Worm (Caenorhabditis elegans): ENCODE data around the gene R08C7.11.

Gene R08C7.11

DNA sequence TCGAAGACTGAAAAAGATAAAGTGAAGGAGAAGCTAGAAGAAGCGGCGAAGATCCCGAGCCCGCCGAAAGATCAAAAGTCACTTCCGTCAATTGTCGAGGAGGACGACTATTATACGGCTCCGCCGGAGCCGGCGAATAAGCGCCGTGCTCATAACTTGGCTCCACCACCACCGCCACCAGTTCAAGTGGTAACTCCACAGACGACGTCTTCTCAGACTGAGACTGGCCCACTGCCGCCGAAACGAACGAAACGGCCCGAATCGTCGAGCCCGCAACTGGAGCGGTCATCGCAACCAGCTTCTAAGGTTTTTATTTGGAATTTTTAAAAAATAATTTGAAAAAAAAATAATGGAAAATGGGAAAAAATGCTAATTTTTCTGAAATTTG lies 42.8 kb downstream of the R08C7.11 start:
- TF ChIP-seq ceh-14 (tag; optimal IDR thresholded peaks at IDR 0.05) = no peak
- no peak for TF ChIP-seq K09A11.1 (tag; optimal IDR thresholded peaks at IDR 0.05; ENCODE audit: insufficient read depth)
- TF ChIP-seq syd-9 (tag; optimal IDR thresholded peaks at IDR 0.05) = no peak
- no peak for TF ChIP-seq unc-86 (tag; optimal IDR thresholded peaks at IDR 0.05)

DNA sequence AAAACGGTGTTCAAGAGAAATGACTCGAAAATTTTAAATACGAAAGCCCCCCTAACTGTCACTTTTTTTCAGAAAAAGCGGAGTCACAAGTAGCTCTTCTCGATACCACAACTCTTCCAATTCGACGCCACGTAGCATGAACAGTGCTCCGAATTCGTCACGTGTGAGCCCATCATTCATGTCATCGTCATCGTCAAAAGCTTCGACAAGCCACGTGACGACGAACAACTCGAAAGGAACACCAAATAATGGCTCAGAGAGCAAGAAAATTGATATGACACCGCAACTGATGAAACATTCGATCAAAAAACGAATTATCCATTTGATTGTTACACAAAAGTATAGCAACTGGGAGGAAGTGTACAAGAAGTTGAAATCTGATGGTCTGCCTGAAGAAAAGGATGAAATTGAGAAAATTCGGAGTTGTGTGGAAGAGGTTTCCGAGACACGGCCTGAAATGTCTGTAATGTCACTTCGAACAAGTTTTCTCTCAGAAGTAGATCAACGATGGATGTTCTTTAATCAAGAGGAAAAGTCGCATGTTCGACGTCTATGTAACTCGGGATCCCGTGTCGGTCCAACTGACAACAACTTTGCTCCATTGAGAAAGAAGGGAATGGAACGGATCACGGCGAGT lies 43.3 kb downstream of the R08C7.11 start:
- TF ChIP-seq lim-6 (tag; optimal IDR thresholded peaks at IDR 0.05) (no peak), ref-2 (tag; optimal IDR thresholded peaks at IDR 0.05) (peak; percentile 0), ama-1 (optimal IDR thresholded peaks at IDR 0.05) (no peak)

ce11 chrIV:4410526-4410925 lies 44.2 kb downstream of the R08C7.11 start:
- TF ChIP-seq ceh-18 (tag; optimal IDR thresholded peaks at IDR 0.05) (no peak), pha-4 (tag; optimal IDR thresholded peaks at IDR 0.05) (no peak)

DNA sequence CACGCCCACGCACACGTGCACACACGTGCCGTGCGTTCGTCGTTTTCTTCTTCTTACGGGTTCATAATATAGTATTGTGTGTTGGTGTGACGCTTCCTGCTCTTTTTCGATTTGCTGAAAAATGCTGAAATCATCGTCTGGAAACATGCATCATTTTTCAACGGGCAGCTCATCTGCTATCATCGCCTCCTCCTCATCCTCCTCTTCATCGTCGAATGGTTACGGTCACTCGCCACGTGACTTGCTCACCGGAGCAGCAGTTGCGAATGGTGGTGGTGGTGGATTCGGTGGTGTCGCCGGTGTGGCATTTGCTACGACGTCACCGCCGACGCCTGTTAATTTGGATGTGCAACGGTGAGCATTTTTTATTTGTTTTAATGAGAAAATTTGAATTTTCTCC lies 46.0 kb downstream of the R08C7.11 start:
- TF ChIP-seq syd-9 (tag; optimal IDR thresholded peaks at IDR 0.05) (no peak), ceh-34 (tag; optimal IDR thresholded peaks at IDR 0.05) (no peak), hlh-30 (tag; optimal IDR thresholded peaks at IDR 0.05; ENCODE audit: insufficient read depth) (peak; percentile 45)

ce11 chrIV:4407055-4407461 lies 47.7 kb downstream of the R08C7.11 start:
- TF ChIP-seq ceh-9 (tag; optimal IDR thresholded peaks at IDR 0.05) (no peak), lin-11 (tag; optimal IDR thresholded peaks at IDR 0.05) (no peak), ceh-22 (tag; optimal IDR thresholded peaks at IDR 0.05) (no peak), hlh-15 (tag; optimal IDR thresholded peaks at IDR 0.05) (no peak), ceh-48 (tag; optimal IDR thresholded peaks at IDR 0.05) (no peak), dve-1 (tag; optimal IDR thresholded peaks at IDR 0.05) (peak; percentile 7), fkh-6 (tag; optimal IDR thresholded peaks at IDR 0.05) (no peak), hlh-30 (tag; optimal IDR thresholded peaks at IDR 0.05; ENCODE audit: insufficient read depth) (no peak), rnt-1 (tag; optimal IDR thresholded peaks at IDR 0.05) (no peak), odd-2 (tag; optimal IDR thresholded peaks at IDR 0.05) (no peak), ceh-18 (tag; optimal IDR thresholded peaks at IDR 0.05) (peak; percentile 65), fax-1 (tag; optimal IDR thresholded peaks at IDR 0.05) (no peak), ceh-45 (GFP tag; IDR thresholded peaks at IDR 0.05) (no peak), tbx-7 (tag; optimal IDR thresholded peaks at IDR 0.05) (no peak), ceh-14 (tag; optimal IDR thresholded peaks at IDR 0.05) (no peak), ref-2 (tag; optimal IDR thresholded peaks at IDR 0.05) (peak; percentile 22), elt-2 (tag; optimal IDR thresholded peaks at IDR 0.05) (peak; percentile 32), pha-2 (tag; optimal IDR thresholded peaks at IDR 0.05) (no peak), K09A11.1 (tag; optimal IDR thresholded peaks at IDR 0.05; ENCODE audit: insufficient read depth) (peak; percentile 4), ceh-34 (tag; optimal IDR thresholded peaks at IDR 0.05) (peak; percentile 13), pag-3 (tag; optimal IDR thresholded peaks at IDR 0.05; ENCODE audit: borderline replicate concordance) (no peak), hlh-8 (tag; optimal IDR thresholded peaks at IDR 0.05) (no peak), unc-42 (tag; optimal IDR thresholded peaks at IDR 0.05) (no peak), ttx-3 (tag; optimal IDR thresholded peaks at IDR 0.05) (no peak), pha-4 (tag; optimal IDR thresholded peaks at IDR 0.05) (no peak), nfya-1 (tag; optimal IDR thresholded peaks at IDR 0.05) (peak; percentile 65), unc-55 (GFP tag; optimal IDR thresholded peaks at IDR 0.05) (no peak), ceh-30 (tag; optimal IDR thresholded peaks at IDR 0.05) (no peak), ets-4 (tag; optimal IDR thresholded peaks at IDR 0.05) (no peak), F13H6.1 (tag; optimal IDR thresholded peaks at IDR 0.05) (no peak), gmeb-2 (tag; optimal IDR thresholded peaks at IDR 0.05) (no peak), syd-9 (tag; optimal IDR thresholded peaks at IDR 0.05) (no peak), zip-5 (tag; optimal IDR thresholded peaks at IDR 0.05) (no peak), ceh-2 (tag; optimal IDR thresholded peaks at IDR 0.05) (no peak), pax-1 (tag; optimal IDR thresholded peaks at IDR 0.05) (no peak), C08G9.2 (tag; optimal IDR thresholded peaks at IDR 0.05) (no peak), mec-3 (tag; optimal IDR thresholded peaks at IDR 0.05; ENCODE audit: borderline replicate concordance) (no peak), nhr-11 (tag; optimal IDR thresholded peaks at IDR 0.05) (no peak), ceh-19 (GFP tag; optimal IDR thresholded peaks at IDR 0.05) (no peak), dmd-4 (tag; optimal IDR thresholded peaks at IDR 0.05; ENCODE audit: borderline replicate concordance) (no peak), tbx-2 (tag; optimal IDR thresholded peaks at IDR 0.05) (no peak)

All from whole organism, late embryonic.